Fruit fly (Drosophila melanogaster): ENCODE results near the gene Pde1c.

Gene Pde1c

dm6 chr2L:11949917-11950316 lies 21.5 kb upstream of the Pde1c start (continued):
- TF ChIP-seq exex (tag; optimal IDR thresholded peaks at IDR 0.05) (no peak), ac (GFP tag; optimal IDR thresholded peaks at IDR 0.05) (no peak), pho (GFP tag; optimal IDR thresholded peaks at IDR 0.05) (no peak), tgo (GFP tag; IDR thresholded peaks at IDR 0.05) (peak; percentile 64), Dfd (GFP tag; optimal IDR thresholded peaks at IDR 0.05) (no peak), Fer1 (GFP tag; optimal IDR thresholded peaks at IDR 0.05) (no peak), h (optimal IDR thresholded peaks at IDR 0.05) (no peak), lola (GFP tag; optimal IDR thresholded peaks at IDR 0.05) (peak in 1 of 3 experiments; percentile 68), CG12071 (GFP tag; optimal IDR thresholded peaks at IDR 0.05) (no peak), seq (GFP tag; IDR thresholded peaks at IDR 0.05) (no peak), CG17568 (GFP tag; optimal IDR thresholded peaks at IDR 0.05) (no peak), CG13123 (GFP tag; optimal IDR thresholded peaks at IDR 0.05) (no peak), NC2β (GFP tag; optimal IDR thresholded peaks at IDR 0.05) (peak; percentile 8), slbo (GFP tag; IDR thresholded peaks at IDR 0.05) (peak; percentile 45), CG12659 (GFP tag; optimal IDR thresholded peaks at IDR 0.05) (no peak), nerfin-2 (GFP tag; IDR thresholded peaks at IDR 0.05; ENCODE audit: partially characterized antibody) (no peak), rib (GFP tag; IDR thresholded peaks at IDR 0.05) (no peak), CG12391 (tag; optimal IDR thresholded peaks at IDR 0.05) (peak; percentile 44), da (GFP tag; optimal IDR thresholded peaks at IDR 0.05) (no peak), Sry-δ (GFP tag; optimal IDR thresholded peaks at IDR 0.05) (no peak), Ets65A (GFP tag) (peak; percentile 91), CG12942 (GFP tag; optimal IDR thresholded peaks at IDR 0.05) (no peak), CG14710 (tag; optimal IDR thresholded peaks at IDR 0.05) (peak; percentile 17), Hr51 (GFP tag; optimal IDR thresholded peaks at IDR 0.05) (peak in 1 of 2 experiments; percentile 41), wor (GFP tag; IDR thresholded peaks at IDR 0.05) (peak; percentile 48), ato (GFP tag; IDR thresholded peaks at IDR 0.05; ENCODE audit: partially characterized antibody) (no peak), CG13287 (GFP tag; IDR thresholded peaks at IDR 0.05; ENCODE audit: partially characterized antibody) (no peak), stc (GFP tag; IDR thresholded peaks at IDR 0.05) (peak; percentile 34; the same call in 1 of the 2 replicates), CG10431 (GFP tag; optimal IDR thresholded peaks at IDR 0.05) (no peak), CG10959 (GFP tag; IDR thresholded peaks at IDR 0.05) (peak; percentile 62), CG13296 (GFP tag; optimal IDR thresholded peaks at IDR 0.05) (no peak), Abd-B (GFP tag; optimal IDR thresholded peaks at IDR 0.05) (no peak), CG14667 (GFP tag; IDR thresholded peaks at IDR 0.05) (peak; percentile 40; the same call in 1 of the 2 replicates), CG4282 (GFP tag; optimal IDR thresholded peaks at IDR 0.05) (no peak), Mes4 (GFP tag; optimal IDR thresholded peaks at IDR 0.05) (no peak), NFAT (GFP tag; IDR thresholded peaks at IDR 0.05) (no peak), CG15514 (GFP tag; optimal IDR thresholded peaks at IDR 0.05) (no peak), sima (GFP tag; optimal IDR thresholded peaks at IDR 0.05) (no peak), Rx (GFP tag; IDR thresholded peaks at IDR 0.05) (0 out of 2 replicates have a peak, but pooled peaks have one; percentile 4), scrt (GFP tag; optimal IDR thresholded peaks at IDR 0.05) (no peak), CG43689 (GFP tag; IDR thresholded peaks at IDR 0.05) (no peak), CG31388 (GFP tag; optimal IDR thresholded peaks at IDR 0.05) (no peak), klu (GFP tag; IDR thresholded peaks at IDR 0.05) (0 out of 2 replicates have a peak, but pooled peaks have one; percentile 18), kni (GFP tag; optimal IDR thresholded peaks at IDR 0.05) (no peak), CG10565 (GFP tag; optimal IDR thresholded peaks at IDR 0.05) (no peak), B-H1 (GFP tag; IDR thresholded peaks at IDR 0.05) (no peak), bowl (GFP tag; IDR thresholded peaks at IDR 0.05) (no peak), Rfx (GFP tag; IDR thresholded peaks at IDR 0.05) (0 out of 2 replicates have a peak, but pooled peaks have one; percentile 8), pum (GFP tag; optimal IDR thresholded peaks at IDR 0.05) (peak; percentile 11), tap (tag; optimal IDR thresholded peaks at IDR 0.05) (no peak), CG12744 (GFP tag; optimal IDR thresholded peaks at IDR 0.05) (no peak), Dek (tag; optimal IDR thresholded peaks at IDR 0.05) (no peak)
